Worm (Caenorhabditis elegans): Measurements from ENCODE around the gene nsph-3.1.
A peak's percentile ranks its signal among the peaks of the same experiment; 100 is the strongest.

Gene nsph-3.1

ce11 chrIV:10918877-10919560, 30.6 kb upstream of the nsph-3.1 start (continued):
- TF ChIP-seq lin-1 (GFP tag; IDR thresholded peaks at IDR 0.05), result peak; percentile 48; the same call in 1 of the 2 replicates
- TF ChIP-seq unc-130 (GFP tag; optimal IDR thresholded peaks at IDR 0.05), result no peak
- no peak for TF ChIP-seq nhr-76 (tag; optimal IDR thresholded peaks at IDR 0.05)
- TF ChIP-seq tra-1 (GFP tag; IDR thresholded peaks at IDR 0.05), result no peak
- peak; percentile 76 for TF ChIP-seq ama-1 (optimal IDR thresholded peaks at IDR 0.05)
- TF ChIP-seq daf-19 (GFP tag; conservative IDR thresholded peaks at IDR 0.05), result 0 out of 2 replicates have a peak, but pooled peaks have one; percentile 27
- no peak for TF ChIP-seq lin-29 (GFP tag; IDR thresholded peaks at IDR 0.05)
- TF ChIP-seq mxl-3 (GFP tag; optimal IDR thresholded peaks at IDR 0.05), result peak; percentile 89
- TF ChIP-seq mes-2 (tag; optimal IDR thresholded peaks at IDR 0.05; ENCODE audit: poor library complexity, severe bottlenecking), result peak; percentile 66
- peak; percentile 53; the same call in 1 of the 2 replicates for TF ChIP-seq ceh-20 (GFP tag; IDR thresholded peaks at IDR 0.05)
- TF ChIP-seq vab-7 (GFP tag; IDR thresholded peaks at IDR 0.05), result peak; percentile 39; the same call in 1 of the 2 replicates
- TF ChIP-seq nhr-11 (tag; optimal IDR thresholded peaks at IDR 0.05), result peak; percentile 77
- TF ChIP-seq F37D6.2 (tag; optimal IDR thresholded peaks at IDR 0.05), result peak; percentile 31
- no peak for TF ChIP-seq skn-1 (tag; optimal IDR thresholded peaks at IDR 0.05)
- TF ChIP-seq snpc-1.2 (GFP tag; IDR thresholded peaks at IDR 0.05), result 0 out of 2 replicates have a peak, but pooled peaks have one; percentile 44
- peak; percentile 25 to 90 for TF ChIP-seq mdl-1 (tag; optimal IDR thresholded peaks at IDR 0.05)
- peak; percentile 50 to 75 for TF ChIP-seq lsy-2 (tag; optimal IDR thresholded peaks at IDR 0.05)
- TF ChIP-seq egl-27 (tag; optimal IDR thresholded peaks at IDR 0.05), result no peak
- no peak for TF ChIP-seq gei-8 (GFP tag; optimal IDR thresholded peaks at IDR 0.05)
- TF ChIP-seq zfp-2 (tag; optimal IDR thresholded peaks at IDR 0.05), result no peak
- no peak for TF ChIP-seq nhr-102 (tag; optimal IDR thresholded peaks at IDR 0.05)
- no peak for TF ChIP-seq set-16 (GFP tag; IDR thresholded peaks at IDR 0.05)
- TF ChIP-seq zip-2 (tag; optimal IDR thresholded peaks at IDR 0.05), result no peak
- no peak for TF ChIP-seq daf-8 (GFP tag; IDR thresholded peaks at IDR 0.05)
- TF ChIP-seq daf-16 (GFP tag; optimal IDR thresholded peaks at IDR 0.05), result peak in 1 of 2 experiments; percentile 35
- peak; percentile 62 for TF ChIP-seq daf-16 (tag; optimal IDR thresholded peaks at IDR 0.05)
- peak; percentile 87 for TF ChIP-seq mep-1 (tag; optimal IDR thresholded peaks at IDR 0.05)
- TF ChIP-seq daf-12 (tag; optimal IDR thresholded peaks at IDR 0.05), result no peak
- TF ChIP-seq ceh-82 (tag; optimal IDR thresholded peaks at IDR 0.05), result no peak
- no peak for TF ChIP-seq ces-1 (GFP tag; optimal IDR thresholded peaks at IDR 0.05)
- TF ChIP-seq T20F7.1 (GFP tag; optimal IDR thresholded peaks at IDR 0.05), result peak; percentile 56
- TF ChIP-seq nhr-6 (tag; optimal IDR thresholded peaks at IDR 0.05), result peak; percentile 43
- TF ChIP-seq ceh-62 (tag; optimal IDR thresholded peaks at IDR 0.05), result no peak
- 0 out of 2 replicates have a peak, but pooled peaks have one; percentile 36 for TF ChIP-seq arid-1 (GFP tag; conservative IDR thresholded peaks at IDR 0.05)
- peak; percentile 93 for TF ChIP-seq hlh-11 (tag; optimal IDR thresholded peaks at IDR 0.05)
- TF ChIP-seq mxl-2 (GFP tag; conservative IDR thresholded peaks at IDR 0.05), result no peak
- TF ChIP-seq lin-15B (tag; optimal IDR thresholded peaks at IDR 0.05), result no peak
- 0 out of 2 replicates have a peak, but pooled peaks have one; percentile 39 for TF ChIP-seq T26A8.4 (GFP tag; IDR thresholded peaks at IDR 0.05)
- TF ChIP-seq ceh-28 (tag; optimal IDR thresholded peaks at IDR 0.05), result no peak
- TF ChIP-seq unc-62 (GFP tag; optimal IDR thresholded peaks at IDR 0.05 in 1 of 2), result peak in 1 of 2 experiments; percentile 96
- TF ChIP-seq unc-62 (tag; optimal IDR thresholded peaks at IDR 0.05), result no peak
- no peak for TF ChIP-seq fos-1 (tag; optimal IDR thresholded peaks at IDR 0.05)
- TF ChIP-seq Y105C5A.15 (GFP tag; IDR thresholded peaks at IDR 0.05), result no peak
- TF ChIP-seq spr-1 (tag; optimal IDR thresholded peaks at IDR 0.05), result no peak
- peak; percentile 25 for TF ChIP-seq nhr-48 (tag; optimal IDR thresholded peaks at IDR 0.05)
- peak; percentile 42 for TF ChIP-seq duxl-1 (tag; optimal IDR thresholded peaks at IDR 0.05; ENCODE audit: poor library complexity)
- TF ChIP-seq F44E2.7 (GFP tag; IDR thresholded peaks at IDR 0.05), result no peak
- TF ChIP-seq F49E8.2 (tag; optimal IDR thresholded peaks at IDR 0.05; ENCODE audit: borderline replicate concordance), result no peak
- no peak for TF ChIP-seq saeg-2 (GFP tag; IDR thresholded peaks at IDR 0.05)
- TF ChIP-seq nhr-28 (tag; optimal IDR thresholded peaks at IDR 0.05), result peak; percentile 76
- TF ChIP-seq dpl-1 (GFP tag; optimal IDR thresholded peaks at IDR 0.05), result peak; percentile 58
